Worm (Caenorhabditis elegans) whole organism, L4/young adult: Measurements from ENCODE around the gene F13A2.10.

Experiments used
- W03F9.2 ChIP-seq: fragments of 150-350 bp; optimal IDR thresholded peaks from 2 replicates; lab custom pipeline; 2014; ENCODE audit warnings: missing biosample characterization, missing genetic modification characterization
- dao-5 ChIP-seq: sonication (generic microtip); optimal IDR thresholded peaks from 2 replicates; lab custom pipeline; 2016; ENCODE audit warnings: missing genotype, missing genetic modification characterization, moderate library complexity, missing compliant biosample characterization
- him-1 ChIP-seq: sonication (generic microtip); optimal IDR thresholded peaks from 2 replicates; lab custom pipeline; 2016; ENCODE audit warnings: missing genotype, missing genetic modification reagents, missing genetic modification characterization, missing compliant biosample characterization

Gene F13A2.10

DNA sequence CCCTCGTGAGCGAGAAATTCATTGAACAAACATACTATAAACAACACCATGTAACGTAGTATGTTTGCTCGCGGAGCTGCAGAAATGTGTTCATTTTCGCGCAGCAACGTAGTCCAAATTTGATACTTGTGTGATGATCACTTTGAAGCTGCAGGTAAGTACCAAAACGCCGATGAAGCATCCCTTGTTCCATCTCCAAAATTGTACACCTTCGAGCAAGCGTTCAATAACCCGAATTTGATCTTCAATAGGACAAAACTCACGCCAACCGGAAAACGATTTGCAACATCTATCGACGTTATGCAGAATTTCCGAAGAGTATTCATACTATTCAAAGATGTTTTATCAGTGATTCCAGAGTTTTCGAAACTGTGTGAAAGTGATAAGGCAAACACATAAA lies 24.6 kb upstream of the F13A2.10 start, which contains the start of gene Y47D7A.3:
Gene Y47D7A.3, plus strand, starts transcription at position 301 of the 400 bp plus-strand sequence.
- TF ChIP-seq W03F9.2 (tag; lab: Kevin White, UChicago): no peak

DNA sequence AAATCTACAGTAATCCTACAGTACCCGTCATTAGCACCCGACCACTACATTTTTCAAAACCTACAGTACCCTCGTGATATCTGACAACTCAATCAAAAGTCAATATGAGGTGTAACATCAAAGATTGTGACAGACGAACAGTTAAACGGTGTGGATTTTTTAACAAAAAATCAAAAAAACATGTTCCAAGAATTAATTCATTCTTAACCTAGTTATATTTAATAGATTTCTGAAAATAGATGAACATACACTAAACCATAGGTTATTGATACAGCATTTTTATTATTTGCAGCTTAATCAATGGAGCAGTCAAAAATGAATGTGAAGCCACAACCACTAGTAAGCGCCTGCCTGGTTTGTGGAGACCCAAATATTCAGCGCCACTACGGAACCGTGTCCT lies 21.4 kb upstream of the F13A2.10 start, which contains the start of gene nhr-118:
Gene nhr-118, plus strand, starts transcription at position 301 of the 400 bp plus-strand sequence.
- TF ChIP-seq him-1 (no peak), dao-5 (tag; lab: Kevin White, UChicago) (no peak), W03F9.2 (tag; lab: Kevin White, UChicago) (no peak)

DNA sequence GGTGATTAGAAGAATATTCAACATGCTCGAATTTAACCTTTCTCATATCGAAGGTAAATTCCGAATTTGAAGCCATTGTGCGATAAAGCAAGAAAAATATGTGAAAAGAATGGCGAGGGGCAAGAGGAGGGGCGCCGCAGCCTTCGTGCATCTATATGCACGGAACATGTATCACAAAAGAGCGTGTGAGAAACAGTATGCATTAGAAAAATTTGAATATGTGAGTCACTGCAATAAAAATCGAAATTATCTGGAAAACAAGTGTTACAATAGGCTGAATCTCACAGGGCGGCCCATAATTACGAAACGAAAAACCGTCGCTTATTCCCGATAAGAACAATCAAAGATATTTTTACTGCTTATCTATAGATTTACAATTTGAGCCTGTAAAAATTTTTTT lies 15.8 kb upstream of the F13A2.10 start, which contains the start of gene F13A2.5:
Gene F13A2.5, minus strand, starts transcription at position 101 of the 400 bp plus-strand sequence.
- TF ChIP-seq him-1: no peak
- TF ChIP-seq dao-5 (tag; lab: Kevin White, UChicago): no peak
- no peak for TF ChIP-seq W03F9.2 (tag; lab: Kevin White, UChicago)

DNA sequence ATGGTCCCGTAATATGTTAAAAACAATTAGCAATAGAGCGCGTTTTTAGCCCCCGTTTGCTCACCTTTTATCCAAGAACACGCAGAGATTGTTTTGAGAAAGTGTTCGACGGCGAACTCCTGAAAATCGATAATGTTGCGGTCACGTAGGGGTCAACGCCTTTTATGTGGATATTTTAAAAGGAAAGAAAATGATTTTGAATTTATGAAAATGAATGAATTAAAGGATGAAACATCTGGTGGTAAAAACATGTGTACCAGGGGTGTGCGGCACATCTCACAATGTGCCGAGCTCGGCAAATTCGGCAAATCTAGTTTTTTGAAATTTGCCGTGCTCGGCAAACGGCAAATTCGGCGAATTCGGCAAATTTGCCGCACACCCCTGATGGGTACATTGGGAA lies 14.0 kb upstream of the F13A2.10 start, which contains the start of gene F13A2.4:
Gene F13A2.4, minus strand, starts transcription at position 101 of the 400 bp plus-strand sequence.
- TF ChIP-seq W03F9.2 (tag; lab: Kevin White, UChicago) (no peak), dao-5 (tag; lab: Kevin White, UChicago) (no peak), him-1 (no peak)

DNA sequence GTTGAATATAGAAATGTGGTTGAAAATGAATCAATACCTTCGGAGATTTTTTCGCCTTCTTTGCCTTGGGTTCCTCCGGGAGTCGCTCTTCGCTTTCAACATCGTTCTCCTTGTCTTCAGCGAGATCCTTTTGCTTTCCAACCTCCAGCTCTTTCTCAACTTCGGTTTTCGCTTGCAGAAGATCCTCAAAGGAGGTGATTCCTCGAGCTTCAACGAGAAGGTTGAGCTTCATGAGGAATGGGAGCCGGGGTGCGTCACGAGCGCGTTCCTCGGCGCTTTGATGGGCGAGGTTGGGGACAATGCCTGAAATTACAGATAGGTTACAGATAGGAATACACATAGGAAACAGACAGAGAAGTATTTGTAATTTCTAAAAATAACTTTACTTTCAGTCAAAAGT lies 12.8 kb upstream of the F13A2.10 start:
- TF ChIP-seq W03F9.2 (tag; lab: Kevin White, UChicago): no peak

DNA sequence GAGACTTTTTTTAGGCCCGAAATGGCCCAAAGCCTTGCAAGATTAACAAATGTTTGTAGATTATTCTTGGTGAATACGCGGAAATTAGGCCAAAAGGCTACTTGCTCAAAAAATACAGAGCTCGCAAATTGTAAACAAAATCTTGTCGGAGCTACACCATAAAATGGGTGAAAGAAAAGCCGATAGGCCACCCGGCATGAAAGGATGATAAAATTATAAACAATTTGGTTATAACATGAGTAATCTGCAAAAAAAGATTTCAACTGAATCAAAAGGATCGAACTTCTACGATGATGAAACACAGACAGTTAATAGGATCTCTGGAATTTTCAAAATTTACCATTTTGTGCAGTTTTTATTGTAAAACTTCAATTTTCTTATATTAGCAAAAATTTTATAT lies 12.1 kb upstream of the F13A2.10 start:
- TF ChIP-seq dao-5 (tag; lab: Kevin White, UChicago) (no peak), him-1 (no peak), W03F9.2 (tag; lab: Kevin White, UChicago) (no peak)

DNA sequence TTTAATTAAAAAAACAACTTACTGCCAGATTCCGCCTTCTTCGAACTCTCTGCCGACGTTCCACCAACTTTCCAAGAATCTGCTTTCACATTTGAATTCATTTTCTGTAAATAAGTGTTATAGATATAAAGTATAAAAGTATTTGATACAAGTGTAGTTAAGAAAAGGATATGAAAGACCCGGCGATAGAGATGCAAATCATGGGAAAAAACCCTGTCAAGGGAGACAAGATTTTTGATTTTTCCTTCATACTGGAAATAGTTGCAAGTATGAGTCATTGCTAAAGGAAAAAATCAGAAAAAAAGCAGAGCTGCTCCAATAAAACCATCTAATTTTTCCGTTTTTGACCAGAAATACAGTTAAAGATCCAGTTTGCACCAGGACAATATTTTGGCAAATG lies 10.2 kb upstream of the F13A2.10 start, which contains the start of gene F13A2.3:
Gene F13A2.3, minus strand, starts transcription at position 101 of the 400 bp plus-strand sequence.
- TF ChIP-seq dao-5 (tag; lab: Kevin White, UChicago): no peak
- TF ChIP-seq him-1: no peak
- no peak for TF ChIP-seq W03F9.2 (tag; lab: Kevin White, UChicago)

DNA sequence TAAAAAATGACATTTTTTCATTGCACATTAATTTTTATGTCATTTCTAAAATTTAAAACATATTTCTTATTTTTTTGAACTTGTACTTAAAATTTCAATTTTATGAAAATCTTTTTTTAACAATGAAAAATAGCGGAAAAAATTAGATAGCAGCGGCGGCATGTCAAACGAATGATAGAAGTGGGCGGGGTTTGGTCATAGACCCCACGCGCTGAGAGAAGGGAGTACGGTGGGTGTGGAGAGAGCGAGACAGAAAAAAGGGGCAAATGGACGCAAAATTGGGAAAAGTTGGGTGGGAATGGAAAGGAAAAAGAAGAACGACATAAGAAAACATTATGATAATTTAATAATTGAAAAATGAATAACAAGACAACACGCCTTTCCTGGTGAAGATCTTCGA lies 1.8 kb upstream of the F13A2.10 start:
- TF ChIP-seq W03F9.2 (tag; lab: Kevin White, UChicago) (no peak), him-1 (no peak), dao-5 (tag; lab: Kevin White, UChicago) (no peak)

DNA sequence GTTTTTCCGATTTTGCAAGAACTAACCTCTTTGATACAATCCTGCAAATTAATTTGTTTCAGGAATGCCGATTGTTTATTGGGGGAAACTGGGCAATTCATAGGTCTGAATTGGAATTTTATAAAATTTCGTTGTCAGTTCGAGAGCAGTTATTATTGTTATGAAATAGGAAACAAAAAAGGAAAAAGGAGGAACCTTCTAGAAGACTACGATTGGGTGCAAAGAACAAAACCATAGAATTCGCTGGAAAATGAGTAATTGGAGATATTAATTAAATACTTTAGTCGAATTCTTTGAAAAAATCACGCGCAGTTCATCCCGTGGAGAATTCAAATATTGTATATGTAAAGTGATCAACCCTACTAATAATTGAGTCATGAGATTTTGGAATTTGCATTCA lies 1.3 kb upstream of the F13A2.10 start, which contains the start of gene F13A2.9:
Gene F13A2.9, minus strand, starts transcription at position 101 of the 400 bp plus-strand sequence.
- TF ChIP-seq dao-5 (tag; lab: Kevin White, UChicago) (no peak), W03F9.2 (tag; lab: Kevin White, UChicago) (no peak), him-1 (no peak)

DNA sequence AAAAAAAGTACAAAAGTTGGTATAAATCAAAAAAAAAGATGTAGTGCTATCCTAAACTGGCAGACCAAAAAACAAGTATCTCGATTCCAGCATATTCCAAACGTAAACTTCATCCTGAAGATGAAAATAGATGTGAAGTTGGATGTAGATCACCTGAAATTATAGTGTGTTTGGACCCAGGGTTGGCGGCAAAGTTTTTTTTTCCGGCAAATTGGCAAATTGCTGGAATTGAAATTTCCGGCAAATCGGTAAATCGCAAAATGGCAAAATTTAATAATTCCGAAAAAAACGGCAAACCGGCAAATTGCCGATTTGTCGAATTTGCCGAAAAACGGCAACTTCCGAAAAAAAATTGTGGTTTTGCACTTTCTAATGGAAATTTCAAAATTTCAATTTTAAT lies 1.6 kb downstream of the F13A2.10 start, which contains the start of gene F13A2.2:
Gene F13A2.2, minus strand, starts transcription at position 101 of the 400 bp plus-strand sequence.
- TF ChIP-seq dao-5 (tag; lab: Kevin White, UChicago) (no peak), him-1 (no peak), W03F9.2 (tag; lab: Kevin White, UChicago) (no peak)

DNA sequence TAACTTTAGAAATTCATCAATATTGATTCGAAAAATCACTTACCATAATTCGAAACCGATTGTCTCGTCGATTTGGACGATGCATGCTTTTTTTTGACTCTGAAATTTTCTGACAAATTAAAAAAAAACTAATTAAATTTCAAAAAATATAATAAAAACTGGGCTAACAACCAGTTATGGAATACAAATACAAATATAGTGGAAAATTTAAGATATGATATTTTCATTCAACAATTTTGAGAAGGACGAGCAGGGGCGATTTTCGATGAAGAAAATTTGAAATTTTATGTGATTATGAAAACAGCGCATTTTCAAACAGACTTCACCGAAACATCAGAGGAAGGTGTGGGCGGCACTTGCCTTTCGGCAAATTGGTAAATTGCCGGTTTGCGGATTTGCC lies 3.8 kb downstream of the F13A2.10 start, which contains the start of gene F13A2.1:
Gene F13A2.1, minus strand, starts transcription at position 101 of the 400 bp plus-strand sequence.
- TF ChIP-seq dao-5 (tag; lab: Kevin White, UChicago): no peak
- TF ChIP-seq W03F9.2 (tag; lab: Kevin White, UChicago): no peak
- no peak for TF ChIP-seq him-1

DNA sequence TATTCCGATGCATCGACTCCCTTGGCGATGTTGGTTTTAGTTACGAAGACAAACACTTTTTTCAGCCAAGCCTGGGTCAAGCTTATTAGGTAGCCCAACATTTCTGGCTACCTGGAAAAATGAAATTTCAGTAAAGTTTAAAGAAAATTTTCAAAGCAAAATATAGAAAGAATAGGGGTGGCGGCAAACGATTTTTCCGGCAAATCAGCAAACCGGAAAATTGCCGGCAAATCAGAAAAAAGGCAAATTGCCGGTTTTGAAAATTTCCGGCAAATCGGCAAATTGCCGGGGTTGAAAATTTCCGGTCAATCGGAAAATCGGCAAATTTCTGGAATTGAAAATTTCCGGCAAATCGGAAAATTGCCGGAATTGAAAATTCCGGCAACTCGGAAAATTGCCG lies 8.5 kb downstream of the F13A2.10 start, which contains the start of gene F32D1.8:
Gene F32D1.8, minus strand, starts transcription at position 101 of the 400 bp plus-strand sequence.
- TF ChIP-seq W03F9.2 (tag; lab: Kevin White, UChicago): no peak
- no peak for TF ChIP-seq him-1
- no peak for TF ChIP-seq dao-5 (tag; lab: Kevin White, UChicago)

DNA sequence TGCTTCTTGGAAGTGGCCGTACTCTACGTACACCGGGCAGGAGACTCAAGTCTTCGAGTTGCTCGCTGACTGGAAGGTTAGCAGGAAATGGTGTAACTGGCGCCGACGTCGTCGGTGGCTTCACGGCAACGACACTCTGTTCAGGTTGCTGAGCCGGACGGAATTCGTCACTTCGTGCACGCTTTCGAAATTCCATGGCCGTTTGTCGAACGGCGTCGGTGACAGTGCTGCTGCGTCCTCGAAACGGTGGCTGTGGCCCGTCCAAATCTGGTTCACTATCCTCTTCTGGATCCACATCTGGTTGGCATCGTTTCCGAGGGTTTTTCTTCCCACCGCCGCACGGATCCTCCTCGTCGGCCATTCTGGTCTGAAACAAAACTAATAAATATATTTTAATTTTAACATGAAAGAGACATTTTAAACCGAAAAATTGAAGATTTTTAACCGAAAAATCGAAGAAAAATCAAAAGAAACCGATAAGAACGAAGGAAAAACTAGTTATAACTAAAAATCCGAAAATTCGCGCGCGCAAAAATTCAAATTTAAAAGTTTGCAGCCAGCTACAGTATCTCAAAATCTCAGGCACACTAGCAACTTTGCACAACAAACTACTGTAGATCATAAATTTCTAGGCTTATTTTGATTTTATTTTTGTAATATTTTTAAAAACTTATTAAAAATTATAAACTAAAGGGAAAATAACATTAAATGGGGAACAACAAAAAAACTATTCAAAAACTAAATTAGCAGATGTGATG lies 10.1 kb downstream of the F13A2.10 start, which contains the start of gene F32D1.7:
Gene F32D1.7, minus strand, starts transcription at position 367 of the 758 bp plus-strand sequence.
- no peak for TF ChIP-seq dao-5 (tag; lab: Kevin White, UChicago)
- TF ChIP-seq him-1: no peak
- TF ChIP-seq W03F9.2 (tag; lab: Kevin White, UChicago): peak; percentile 11

DNA sequence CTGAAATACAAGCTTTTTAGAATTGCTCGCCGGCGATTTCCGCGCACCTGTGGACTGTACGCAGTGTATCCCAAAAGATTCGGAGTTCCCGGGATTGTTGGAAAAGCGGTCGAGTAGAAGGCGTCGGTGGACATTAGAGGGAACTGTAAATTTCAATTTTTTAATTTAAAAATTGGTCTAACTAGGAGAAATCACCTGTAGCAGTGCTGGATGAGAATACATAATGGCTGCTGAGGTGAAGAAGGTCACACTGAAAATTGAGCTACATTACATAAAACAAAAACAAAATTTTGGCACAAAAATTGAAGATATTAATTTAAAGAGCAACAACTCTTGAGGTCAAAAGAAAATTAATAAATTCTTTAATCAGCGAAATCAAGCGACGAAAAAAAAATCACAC lies 11.4 kb downstream of the F13A2.10 start, which contains the start of gene neg-1:
Gene neg-1, minus strand, starts transcription at position 250 of the 400 bp plus-strand sequence.
- TF ChIP-seq dao-5 (tag; lab: Kevin White, UChicago) (no peak), W03F9.2 (tag; lab: Kevin White, UChicago) (no peak), him-1 (no peak)
